Worm (Caenorhabditis elegans): Measurements from ENCODE around the gene mans-2.

The mans-2 gene

ce11 chrV:12026878-12027477 lies 41.7 kb upstream of the mans-2 start (continued):
- TF ChIP-seq snpc-4 (tag; optimal IDR thresholded peaks at IDR 0.05) = no peak
- no peak for TF ChIP-seq mxl-2 (GFP tag; conservative IDR thresholded peaks at IDR 0.05)
- TF ChIP-seq attf-4 (tag; optimal IDR thresholded peaks at IDR 0.05) = no peak
- TF ChIP-seq sdz-12 (GFP tag; optimal IDR thresholded peaks at IDR 0.05) = no peak
- TF ChIP-seq pha-4 (GFP tag; IDR thresholded peaks at IDR 0.05) = no peak
- no peak for TF ChIP-seq pha-4 (tag; optimal IDR thresholded peaks at IDR 0.05)
- no peak for TF ChIP-seq F44E2.7 (GFP tag; IDR thresholded peaks at IDR 0.05)
- TF ChIP-seq nhr-111 (GFP tag; optimal IDR thresholded peaks at IDR 0.05) = no peak
- TF ChIP-seq lir-3 (tag; optimal IDR thresholded peaks at IDR 0.05) = no peak
- no peak for TF ChIP-seq duxl-1 (tag; optimal IDR thresholded peaks at IDR 0.05; ENCODE audit: poor library complexity)
- no peak for TF ChIP-seq jun-1 (tag; optimal IDR thresholded peaks at IDR 0.05)
- TF ChIP-seq nhr-41 (GFP tag; IDR thresholded peaks at IDR 0.05) = no peak
- TF ChIP-seq hlh-11 (tag; optimal IDR thresholded peaks at IDR 0.05) = peak; percentile 25
- no peak for TF ChIP-seq ceh-28 (tag; optimal IDR thresholded peaks at IDR 0.05)
- TF ChIP-seq gei-8 (GFP tag; optimal IDR thresholded peaks at IDR 0.05) = no peak
- TF ChIP-seq snpc-1.2 (GFP tag; IDR thresholded peaks at IDR 0.05) = no peak
- TF ChIP-seq unc-62 (GFP tag; optimal IDR thresholded peaks at IDR 0.05 in 1 of 2) = peak in 1 of 2 experiments; percentile 89
- no peak for TF ChIP-seq unc-62 (tag; optimal IDR thresholded peaks at IDR 0.05)
- TF ChIP-seq R02D3.7 (tag; optimal IDR thresholded peaks at IDR 0.05) = no peak
- TF ChIP-seq dpl-1 (GFP tag; optimal IDR thresholded peaks at IDR 0.05) = no peak
- TF ChIP-seq lin-15B (tag; optimal IDR thresholded peaks at IDR 0.05) = no peak
- no peak for TF ChIP-seq nhr-77 (tag; optimal IDR thresholded peaks at IDR 0.05)
- no peak for TF ChIP-seq tra-1 (GFP tag; IDR thresholded peaks at IDR 0.05)
- TF ChIP-seq nhr-6 (tag; optimal IDR thresholded peaks at IDR 0.05) = peak; percentile 39
- no peak for TF ChIP-seq ZK337.2 (GFP tag; IDR thresholded peaks at IDR 0.05)
- TF ChIP-seq F49E8.2 (tag; optimal IDR thresholded peaks at IDR 0.05; ENCODE audit: borderline replicate concordance) = no peak
- peak; percentile 3 for TF ChIP-seq dve-1 (tag; optimal IDR thresholded peaks at IDR 0.05; ENCODE audit: insufficient read depth)
- TF ChIP-seq mxl-3 (GFP tag; optimal IDR thresholded peaks at IDR 0.05) = no peak
- no peak for TF ChIP-seq zip-2 (tag; optimal IDR thresholded peaks at IDR 0.05)
- TF ChIP-seq ztf-7 (tag; optimal IDR thresholded peaks at IDR 0.05) = no peak
- no peak for TF ChIP-seq tag-97 (GFP tag; IDR thresholded peaks at IDR 0.05)
- peak; percentile 68 for TF ChIP-seq hmg-1.1 (GFP tag; IDR thresholded peaks at IDR 0.05)
- peak in 1 of 2 experiments; percentile 5 for TF ChIP-seq hif-1 (tag; optimal IDR thresholded peaks at IDR 0.05)
- no peak for TF ChIP-seq lin-29 (GFP tag; IDR thresholded peaks at IDR 0.05)
- TF ChIP-seq nhr-237 (tag; optimal IDR thresholded peaks at IDR 0.05) = no peak
- no peak for TF ChIP-seq nhr-76 (tag; optimal IDR thresholded peaks at IDR 0.05)
- peak; percentile 31 for TF ChIP-seq mep-1 (tag; optimal IDR thresholded peaks at IDR 0.05)
- no peak for TF ChIP-seq fos-1 (tag; optimal IDR thresholded peaks at IDR 0.05)
- no peak for TF ChIP-seq zag-1 (tag; optimal IDR thresholded peaks at IDR 0.05)
- peak; percentile 83 for TF ChIP-seq nhr-11 (tag; optimal IDR thresholded peaks at IDR 0.05)
- no peak for TF ChIP-seq Y75B8A.6 (GFP tag; IDR thresholded peaks at IDR 0.05)
- no peak for TF ChIP-seq ceh-20 (GFP tag; IDR thresholded peaks at IDR 0.05)
- TF ChIP-seq ctbp-1 (GFP tag; IDR thresholded peaks at IDR 0.05) = peak; percentile 81
- TF ChIP-seq ces-1 (GFP tag; optimal IDR thresholded peaks at IDR 0.05) = no peak
- TF ChIP-seq F37D6.2 (tag; optimal IDR thresholded peaks at IDR 0.05) = peak; percentile 59
- TF ChIP-seq egl-43 (GFP tag; IDR thresholded peaks at IDR 0.05) = no peak; the same call in 1 of the 2 replicates
- no peak for TF ChIP-seq nhr-42 (GFP tag; IDR thresholded peaks at IDR 0.05)
- TF ChIP-seq nhr-48 (tag; optimal IDR thresholded peaks at IDR 0.05) = no peak
- TF ChIP-seq F26F4.8 (GFP tag; conservative IDR thresholded peaks at IDR 0.05) = no peak
- peak; percentile 93 for TF ChIP-seq fkh-10 (GFP tag; optimal IDR thresholded peaks at IDR 0.05)

All from whole organism, L4 larva.